Fruit fly (Drosophila melanogaster): ENCODE results near the gene eIF2beta.

The eIF2beta gene

DNA sequence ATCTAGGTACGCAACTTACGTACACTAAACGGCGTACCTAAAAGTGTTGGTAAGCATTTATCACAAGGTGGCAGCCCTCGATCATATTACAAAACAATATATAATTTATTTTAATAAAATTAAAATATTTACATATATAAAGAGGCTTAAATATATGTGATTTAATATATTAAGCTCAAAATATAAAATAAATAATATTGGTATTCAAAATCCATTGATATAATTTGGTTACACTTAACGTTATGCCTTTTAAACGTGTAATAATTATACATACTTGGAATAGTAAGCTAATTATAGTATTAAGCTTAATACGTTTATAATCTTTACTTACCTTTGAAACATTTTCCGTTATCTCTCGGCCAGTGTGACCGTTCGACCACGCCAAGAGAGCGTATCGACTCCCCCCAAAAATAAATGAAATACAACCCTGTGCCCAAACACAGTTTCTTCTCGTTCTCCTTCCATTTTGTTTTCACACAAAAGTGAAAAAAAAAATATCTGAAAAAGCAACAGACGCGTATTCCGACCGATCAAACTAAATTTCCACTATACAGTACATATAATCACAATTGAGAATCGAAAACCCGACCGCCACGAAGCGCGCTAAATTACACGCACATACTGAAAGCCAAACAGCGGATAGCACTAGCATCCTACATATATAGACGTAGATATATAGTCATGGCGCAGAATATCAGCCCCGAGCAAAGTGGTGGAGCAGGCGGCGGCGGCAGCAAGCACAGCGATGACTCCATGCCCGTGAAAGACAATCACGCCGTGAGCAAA lies 22.5 kb downstream of the eIF2beta start, which contains the start of the genes CG10646 and vih (continued):
- 0 out of 3 replicates have a peak, but pooled peaks have one; percentile 25 for TF ChIP-seq CG34224 (GFP tag; IDR thresholded peaks at IDR 0.05; ENCODE audit: partially characterized antibody)
- no peak; the same call in 3 of the 4 replicates for TF ChIP-seq Gug (GFP tag; IDR thresholded peaks at IDR 0.05)
- no peak for TF ChIP-seq Mad (GFP tag; optimal IDR thresholded peaks at IDR 0.05)
- peak; percentile 56 for TF ChIP-seq Dek (tag; optimal IDR thresholded peaks at IDR 0.05)
- TF ChIP-seq exex (tag; optimal IDR thresholded peaks at IDR 0.05) = peak; percentile 26
- no peak for TF ChIP-seq da (GFP tag; optimal IDR thresholded peaks at IDR 0.05)
- peak; percentile 79 for TF ChIP-seq CG10654 (GFP tag; optimal IDR thresholded peaks at IDR 0.05)
- peak; percentile 75 for TF ChIP-seq CG4617 (GFP tag; optimal IDR thresholded peaks at IDR 0.05; ENCODE audit: borderline replicate concordance)
- no peak for TF ChIP-seq slou (GFP tag; optimal IDR thresholded peaks at IDR 0.05)
- TF ChIP-seq danr (GFP tag; IDR thresholded peaks at IDR 0.05) = no peak
- TF ChIP-seq CG10979 (tag; optimal IDR thresholded peaks at IDR 0.05) = peak; percentile 41
- TF ChIP-seq CG6175 (GFP tag; IDR thresholded peaks at IDR 0.05) = no peak
- peak; percentile 53 for TF ChIP-seq Med (GFP tag)
- TF ChIP-seq ci (GFP tag; IDR thresholded peaks at IDR 0.05) = 0 out of 3 replicates have a peak, but pooled peaks have one; percentile 6
- TF ChIP-seq Nf-YC (tag; optimal IDR thresholded peaks at IDR 0.05) = peak; percentile 63
- TF ChIP-seq chif (GFP tag; optimal IDR thresholded peaks at IDR 0.05) = peak in 1 of 2 experiments; percentile 9
- peak; percentile 40 for TF ChIP-seq CG7556 (GFP tag; optimal IDR thresholded peaks at IDR 0.05)
- peak; percentile 68 for TF ChIP-seq Sox100B (GFP tag; optimal IDR thresholded peaks at IDR 0.05)
- TF ChIP-seq BEAF-32 (GFP tag; optimal IDR thresholded peaks at IDR 0.05) = peak; percentile 50
- TF ChIP-seq CG14014 (GFP tag; IDR thresholded peaks at IDR 0.05) = no peak
- TF ChIP-seq Fer1 (GFP tag; optimal IDR thresholded peaks at IDR 0.05) = peak; percentile 57
- peak; percentile 64 for TF ChIP-seq CG13775 (GFP tag; optimal IDR thresholded peaks at IDR 0.05)
- TF ChIP-seq Adf1 (GFP tag; IDR thresholded peaks at IDR 0.05) = no peak
- peak; percentile 90 for TF ChIP-seq phol (tag; optimal IDR thresholded peaks at IDR 0.05)
- peak; percentile 31 for TF ChIP-seq Dp (GFP tag; optimal IDR thresholded peaks at IDR 0.05)
- TF ChIP-seq vvl (GFP tag; IDR thresholded peaks at IDR 0.05) = peak; percentile 9; the same call in 1 of the 2 replicates
- TF ChIP-seq hb (GFP tag; IDR thresholded peaks at IDR 0.05; ENCODE audit: partially characterized antibody) = no peak
- no peak for TF ChIP-seq ato (GFP tag; IDR thresholded peaks at IDR 0.05; ENCODE audit: partially characterized antibody)
- peak; percentile 20 for TF ChIP-seq CG33557 (GFP tag; optimal IDR thresholded peaks at IDR 0.05)
- TF ChIP-seq HLH3B (GFP tag; IDR thresholded peaks at IDR 0.05) = 0 out of 2 replicates have a peak, but pooled peaks have one; percentile 23
- peak; percentile 96 for TF ChIP-seq trem (tag; optimal IDR thresholded peaks at IDR 0.05)
- TF ChIP-seq CTCF (GFP tag; optimal IDR thresholded peaks at IDR 0.05) = peak; percentile 10
- TF ChIP-seq CG7987 (GFP tag; optimal IDR thresholded peaks at IDR 0.05) = no peak
- TF ChIP-seq Usf (GFP tag; optimal IDR thresholded peaks at IDR 0.05) = no peak
- TF ChIP-seq Pdp1 (GFP tag; optimal IDR thresholded peaks at IDR 0.05) = peak in 1 of 2 experiments; percentile 28
- peak; percentile 24 for TF ChIP-seq psq (GFP tag; optimal IDR thresholded peaks at IDR 0.05)
- TF ChIP-seq lov (optimal IDR thresholded peaks at IDR 0.05) = no peak
- 0 out of 3 replicates have a peak, but pooled peaks have one; percentile 26 for TF ChIP-seq lov (GFP tag; IDR thresholded peaks at IDR 0.05)
- peak; percentile 55 for TF ChIP-seq Six4 (GFP tag; optimal IDR thresholded peaks at IDR 0.05)
- no peak for TF ChIP-seq cg (GFP tag; optimal IDR thresholded peaks at IDR 0.05)
- TF ChIP-seq CG12391 (tag; optimal IDR thresholded peaks at IDR 0.05) = peak; percentile 77
- peak; percentile 59 for TF ChIP-seq grau (tag; optimal IDR thresholded peaks at IDR 0.05)
- TF ChIP-seq HLHmδ (GFP tag; optimal IDR thresholded peaks at IDR 0.05) = no peak
- peak; percentile 85 for TF ChIP-seq sens (GFP tag)
- no peak for TF ChIP-seq CG2202 (tag; optimal IDR thresholded peaks at IDR 0.05)
- 0 out of 3 replicates have a peak, but pooled peaks have one; percentile 37 for TF ChIP-seq Dbx (GFP tag; IDR thresholded peaks at IDR 0.05)
- TF ChIP-seq maf-S (GFP tag; optimal IDR thresholded peaks at IDR 0.05) = no peak
- TF ChIP-seq CG12942 (GFP tag; optimal IDR thresholded peaks at IDR 0.05) = peak; percentile 7
- peak; percentile 32 for TF ChIP-seq lbe (GFP tag; optimal IDR thresholded peaks at IDR 0.05)
